Fruit fly (Drosophila melanogaster): ENCODE results near the gene CG10713.

CG10713 gene

DNA sequence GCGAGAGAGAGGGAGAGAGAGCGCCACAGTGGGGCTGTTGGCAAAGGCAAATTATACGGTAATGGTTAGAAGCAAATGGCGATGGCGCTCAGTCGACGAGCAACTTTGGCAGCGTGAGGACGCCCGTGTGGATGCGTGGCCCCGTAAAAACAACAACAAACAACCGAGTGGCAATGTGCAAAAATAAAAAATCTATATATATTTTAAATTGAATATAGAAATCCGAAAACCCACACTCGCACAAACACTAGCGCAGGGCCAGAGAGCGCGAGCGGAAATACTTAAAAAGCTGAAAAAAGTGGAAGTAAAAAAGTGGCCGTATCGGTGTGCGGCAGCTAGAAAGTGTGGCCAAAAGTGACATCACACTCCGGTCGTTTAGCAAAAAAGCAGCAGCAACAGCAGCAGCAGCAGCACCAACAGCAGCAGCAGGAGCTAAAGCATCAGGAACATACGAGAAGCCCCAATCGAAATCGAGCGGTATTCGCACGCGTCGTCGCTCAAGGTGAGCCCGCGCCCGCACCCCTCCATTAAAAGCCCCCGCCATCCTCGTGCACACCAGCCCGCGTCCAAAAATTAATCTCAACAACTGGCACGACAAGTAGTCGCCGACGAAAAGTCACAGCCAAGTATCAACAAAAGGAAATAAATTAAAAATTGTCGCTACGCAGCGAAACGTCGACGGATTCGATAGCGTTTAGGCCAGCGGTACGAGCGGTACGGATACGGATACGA, 42.6 kb upstream of the CG10713 start, which contains the start of gene stv (continued):
- TF ChIP-seq Atf6 (GFP tag; IDR thresholded peaks at IDR 0.05) (peak; percentile 7; the same call in 1 of the 2 replicates), Lhr (GFP tag; optimal IDR thresholded peaks at IDR 0.05) (no peak), CG12104 (GFP tag; optimal IDR thresholded peaks at IDR 0.05) (no peak), CG34376 (GFP tag; optimal IDR thresholded peaks at IDR 0.05) (peak; percentile 10), CG14860 (GFP tag; IDR thresholded peaks at IDR 0.05; ENCODE audit: partially characterized antibody) (no peak), CG3995 (GFP tag; optimal IDR thresholded peaks at IDR 0.05) (no peak), Gsc (GFP tag; IDR thresholded peaks at IDR 0.05) (no peak), CG11696 (GFP tag; IDR thresholded peaks at IDR 0.05) (peak; percentile 55; the same call in 1 of the 2 replicates), vvl (GFP tag; IDR thresholded peaks at IDR 0.05) (no peak), CG9797 (GFP tag; optimal IDR thresholded peaks at IDR 0.05) (no peak), Hr78 (GFP tag; optimal IDR thresholded peaks at IDR 0.05) (no peak), trem (tag; optimal IDR thresholded peaks at IDR 0.05) (no peak), GATAe (GFP tag; conservative IDR thresholded peaks at IDR 0.05) (no peak), z (GFP tag; IDR thresholded peaks at IDR 0.05) (0 out of 3 replicates have a peak, but pooled peaks have one; percentile 31), CG13775 (GFP tag; optimal IDR thresholded peaks at IDR 0.05) (no peak), vfl (GFP tag; optimal IDR thresholded peaks at IDR 0.05) (no peak), pzg (GFP tag; optimal IDR thresholded peaks at IDR 0.05) (no peak), gem (tag; optimal IDR thresholded peaks at IDR 0.05) (no peak), Eip74EF (GFP tag; optimal IDR thresholded peaks at IDR 0.05) (no peak), lilli (GFP tag; optimal IDR thresholded peaks at IDR 0.05) (no peak), pan (optimal IDR thresholded peaks at IDR 0.05) (no peak), pan (GFP tag; optimal IDR thresholded peaks at IDR 0.05 in 1 of 2, IDR thresholded peaks at IDR 0.05 in 1 of 2) (no peak), sc (optimal IDR thresholded peaks at IDR 0.05) (no peak), sc (GFP tag; optimal IDR thresholded peaks at IDR 0.05) (no peak), CG13894 (tag; optimal IDR thresholded peaks at IDR 0.05) (peak; percentile 26), schlank (tag; optimal IDR thresholded peaks at IDR 0.05) (no peak), Fer3 (tag; optimal IDR thresholded peaks at IDR 0.05) (no peak), sens-2 (GFP tag; IDR thresholded peaks at IDR 0.05) (no peak), cato (GFP tag; optimal IDR thresholded peaks at IDR 0.05; ENCODE audit: borderline replicate concordance) (no peak), CG10543 (GFP tag; optimal IDR thresholded peaks at IDR 0.05) (peak; percentile 57), zfh2 (GFP tag; optimal IDR thresholded peaks at IDR 0.05) (no peak), Vsx1 (GFP tag; optimal IDR thresholded peaks at IDR 0.05) (no peak), Ada2b (GFP tag; IDR thresholded peaks at IDR 0.05) (no peak), ttk (GFP tag; IDR thresholded peaks at IDR 0.05) (no peak), salm (tag; optimal IDR thresholded peaks at IDR 0.05) (no peak), MESR4 (GFP tag; optimal IDR thresholded peaks at IDR 0.05) (no peak), BEAF-32 (GFP tag; optimal IDR thresholded peaks at IDR 0.05) (no peak), Aef1 (GFP tag; IDR thresholded peaks at IDR 0.05) (peak; percentile 66), pum (GFP tag; optimal IDR thresholded peaks at IDR 0.05) (no peak), Xbp1 (GFP tag; optimal IDR thresholded peaks at IDR 0.05) (no peak), inv (GFP tag; IDR thresholded peaks at IDR 0.05; ENCODE audit: partially characterized antibody) (peak; percentile 6; the same call in 1 of the 2 replicates), sr (GFP tag; IDR thresholded peaks at IDR 0.05) (peak; percentile 64; the same call in 2 of the 3 replicates), sob (GFP tag; IDR thresholded peaks at IDR 0.05) (0 out of 2 replicates have a peak, but pooled peaks have one; percentile 7), CG5180 (GFP tag; optimal IDR thresholded peaks at IDR 0.05) (no peak), Stat92E (GFP tag; optimal IDR thresholded peaks at IDR 0.05) (no peak), CG6854 (GFP tag; optimal IDR thresholded peaks at IDR 0.05) (no peak), jing (GFP tag; optimal IDR thresholded peaks at IDR 0.05) (no peak), nerfin-2 (GFP tag; IDR thresholded peaks at IDR 0.05; ENCODE audit: partially characterized antibody) (no peak), HLHmδ (GFP tag; optimal IDR thresholded peaks at IDR 0.05) (no peak)
